Worm (Caenorhabditis elegans) whole organism, dauer: ENCODE data around the gene W01A11.7.

ENCODE experiments used
- unc-62 ChIP-seq: sonication (generic microtip); optimal IDR thresholded peaks from 2 replicates; lab custom pipeline; 2017; ENCODE audit warnings: missing biosample characterization, missing genetic modification reagents, missing genetic modification characterization

W01A11.7 gene

DNA sequence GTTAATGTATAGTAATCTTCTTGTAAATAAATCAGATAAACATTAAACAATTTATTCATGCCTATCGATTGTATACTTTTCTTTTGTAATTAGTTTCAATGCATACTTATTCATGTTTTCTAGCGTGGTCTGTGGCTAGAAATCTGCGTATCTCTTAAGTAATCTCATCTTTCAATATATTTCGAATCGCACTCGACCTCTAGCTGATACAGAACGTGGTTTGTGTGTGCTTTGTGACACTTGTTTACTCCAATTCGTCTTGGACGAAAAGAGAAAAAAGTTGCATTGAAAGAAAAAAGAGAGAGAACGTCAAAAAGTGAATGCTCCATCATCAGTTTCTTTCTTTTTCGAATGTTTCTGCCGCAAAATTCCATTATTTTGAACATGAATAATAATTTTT, 6.7 kb downstream of the W01A11.7 start:
- no peak for TF ChIP-seq unc-62 (GFP tag; lab: Kevin White, UChicago)

DNA sequence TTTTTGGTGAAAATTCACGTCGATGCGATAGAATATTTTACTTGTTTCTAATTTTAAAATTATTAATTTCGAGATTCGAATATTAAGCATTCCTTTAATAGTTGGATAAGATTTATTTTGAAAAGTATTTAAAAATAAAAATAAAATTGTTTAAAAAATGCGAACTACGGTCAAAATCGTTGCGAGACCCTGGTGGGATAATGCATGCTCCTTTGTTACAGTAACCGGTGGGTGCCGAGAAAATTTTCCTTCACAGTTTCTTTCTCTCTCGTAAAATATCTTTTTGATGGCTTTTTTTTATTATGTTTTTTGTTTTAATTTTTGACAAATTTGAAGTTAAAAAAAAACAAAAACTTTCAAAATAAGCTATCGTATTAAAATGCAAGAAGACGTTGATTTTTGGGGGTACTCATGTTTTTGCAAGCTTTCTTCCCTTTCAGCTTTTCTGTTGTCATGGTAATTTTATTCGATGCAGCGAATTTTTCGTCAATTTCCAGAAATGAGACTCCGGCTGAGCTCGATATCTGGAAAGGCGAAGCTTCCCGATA, 8.5 kb downstream of the W01A11.7 start, which contains the start of gene dgtr-1:
dgtr-1 (plus strand) TSS at position 498 of the 548 bp plus-strand sequence.
- TF ChIP-seq unc-62 (GFP tag; lab: Kevin White, UChicago): no peak

DNA sequence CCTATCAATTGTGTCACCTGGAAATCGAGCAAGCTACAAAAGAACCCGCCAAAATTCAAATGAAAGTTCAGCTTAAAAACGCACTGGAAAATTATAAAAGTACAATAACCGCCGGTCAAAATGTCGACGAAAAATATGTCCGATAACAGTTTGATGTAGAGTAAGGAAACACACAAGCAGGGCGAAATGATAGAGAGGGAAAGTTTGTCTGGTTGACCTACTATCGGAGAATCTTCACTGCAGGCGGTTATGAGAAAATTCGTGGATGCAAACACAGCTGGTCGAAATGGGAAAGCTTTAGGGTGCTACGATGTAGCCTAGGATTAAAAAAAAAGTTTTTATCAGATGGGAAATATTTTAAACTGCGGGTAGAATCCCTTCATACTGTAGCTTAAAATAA, 9.8 kb downstream of the W01A11.7 start:
- TF ChIP-seq unc-62 (GFP tag; lab: Kevin White, UChicago): no peak

DNA sequence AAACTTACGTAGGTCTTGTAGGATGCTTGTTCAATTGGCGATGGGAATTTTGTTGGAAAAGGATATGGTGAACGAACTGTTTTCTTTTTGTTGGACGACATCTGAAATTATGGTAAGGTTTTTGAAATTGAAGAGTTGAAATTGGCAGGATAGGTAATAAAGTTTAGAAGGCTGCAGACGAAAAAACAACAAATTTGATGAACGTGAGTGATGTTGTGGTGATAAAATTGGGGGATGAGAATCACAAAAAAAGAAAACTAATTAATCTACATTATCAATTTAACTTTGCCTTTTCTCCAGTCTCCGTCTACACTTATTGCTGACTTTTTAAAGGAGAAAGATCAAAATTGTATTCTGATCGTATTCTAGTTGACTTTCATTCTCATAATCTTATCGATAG, 11.4 kb downstream of the W01A11.7 start, which contains the start of gene cpt-6:
cpt-6 (minus strand) TSS at position 101 of the 400 bp plus-strand sequence.
- TF ChIP-seq unc-62 (GFP tag; lab: Kevin White, UChicago): no peak

DNA sequence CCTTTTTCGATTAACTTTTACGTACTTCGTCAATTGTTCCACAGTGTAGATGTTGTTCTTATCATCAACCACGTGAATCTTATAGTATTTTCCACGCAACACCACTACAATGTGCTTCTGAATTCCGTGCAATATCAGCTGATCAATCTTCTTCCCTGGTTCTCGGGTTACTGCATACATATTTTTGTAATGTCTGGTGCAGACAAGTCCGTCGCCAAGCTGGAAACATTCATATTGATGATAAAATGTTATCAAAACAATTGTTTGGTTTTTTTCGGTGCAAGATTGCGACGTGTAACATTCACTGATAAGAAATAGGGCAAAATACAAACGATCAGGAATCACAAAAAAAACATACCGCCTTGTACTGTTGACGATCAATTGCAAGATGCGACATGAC, 12.7 kb downstream of the W01A11.7 start:
- TF ChIP-seq unc-62 (GFP tag; lab: Kevin White, UChicago): no peak

DNA sequence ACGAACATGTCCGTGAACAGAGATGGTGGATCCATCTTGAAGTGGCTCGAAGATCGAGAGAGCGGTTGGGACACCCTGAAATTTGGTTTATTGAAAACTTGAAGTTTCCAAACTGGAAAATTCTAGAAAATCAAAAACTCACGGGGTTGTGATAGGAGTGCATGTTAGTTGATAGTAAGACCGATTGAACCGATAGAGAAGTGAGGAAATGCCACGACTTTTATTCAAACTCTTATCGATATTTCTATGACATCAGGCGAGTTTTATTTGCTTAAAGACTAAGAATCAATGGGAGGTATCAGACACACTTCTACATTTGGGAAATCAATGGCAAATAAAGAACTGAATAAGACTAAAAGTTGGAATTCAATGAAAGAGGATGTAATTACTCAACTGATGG, 16.3 kb downstream of the W01A11.7 start, which contains the start of gene lec-10:
lec-10 (minus strand) TSS at position 272 of the 400 bp plus-strand sequence.
- TF ChIP-seq unc-62 (GFP tag; lab: Kevin White, UChicago): no peak

DNA sequence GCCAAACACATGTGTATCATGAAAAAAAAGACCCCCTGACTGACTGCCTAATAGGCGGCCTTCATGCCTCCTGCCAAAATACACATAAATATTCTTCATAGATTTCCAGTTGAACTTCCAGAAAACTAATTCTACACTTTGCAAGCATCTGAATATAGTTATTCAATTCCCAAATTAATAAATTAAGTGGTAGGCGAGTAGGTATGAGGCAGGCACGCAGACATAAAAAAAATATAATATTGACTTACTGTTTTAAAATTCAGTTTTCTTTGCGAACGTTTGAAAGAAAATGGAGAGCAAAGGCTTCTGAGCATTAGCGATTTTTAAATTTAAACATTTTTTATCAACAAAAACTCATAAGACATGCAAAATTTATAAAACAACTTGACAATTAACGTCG, 17.3 kb downstream of the W01A11.7 start:
- no peak for TF ChIP-seq unc-62 (GFP tag; lab: Kevin White, UChicago)

DNA sequence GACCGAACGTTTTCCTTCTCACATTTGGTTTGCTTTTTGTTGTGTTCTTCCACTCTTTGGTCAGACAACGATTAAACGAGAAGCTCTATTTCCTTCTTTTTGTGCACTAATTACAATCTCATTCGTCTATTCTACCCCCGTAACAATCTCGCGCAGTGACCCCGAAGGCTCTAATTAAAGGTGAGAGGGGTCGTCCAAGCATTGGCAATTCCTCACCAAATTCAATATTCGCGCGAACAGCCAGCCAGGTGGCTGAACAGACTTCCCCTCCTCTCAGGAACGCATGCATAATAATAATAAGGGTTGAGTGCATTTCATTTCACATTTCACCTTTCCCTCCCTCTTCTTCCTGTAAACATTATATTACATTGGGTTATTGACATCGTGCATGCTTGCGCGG, 20.1 kb downstream of the W01A11.7 start:
- no peak for TF ChIP-seq unc-62 (GFP tag; lab: Kevin White, UChicago)

DNA sequence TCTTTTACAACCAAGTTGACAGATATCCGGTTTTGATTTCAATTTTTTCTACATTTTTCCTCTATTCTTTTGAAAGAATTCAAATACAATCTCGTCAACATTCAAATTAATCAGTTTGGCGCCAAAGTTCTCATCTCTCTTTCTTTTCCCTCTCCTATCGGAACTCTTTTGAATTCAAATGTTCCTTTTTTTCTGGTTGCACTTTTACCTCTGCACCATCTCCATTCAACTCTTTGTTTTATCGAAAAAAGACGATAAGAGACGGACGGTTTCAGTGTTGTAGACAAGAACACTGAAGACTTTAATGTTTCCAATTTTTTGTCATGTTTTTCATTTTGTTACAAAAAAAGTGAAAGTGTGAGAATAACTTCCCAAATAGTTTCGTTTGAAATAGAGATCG, 29.2 kb downstream of the W01A11.7 start:
- no peak for TF ChIP-seq unc-62 (GFP tag; lab: Kevin White, UChicago)

DNA sequence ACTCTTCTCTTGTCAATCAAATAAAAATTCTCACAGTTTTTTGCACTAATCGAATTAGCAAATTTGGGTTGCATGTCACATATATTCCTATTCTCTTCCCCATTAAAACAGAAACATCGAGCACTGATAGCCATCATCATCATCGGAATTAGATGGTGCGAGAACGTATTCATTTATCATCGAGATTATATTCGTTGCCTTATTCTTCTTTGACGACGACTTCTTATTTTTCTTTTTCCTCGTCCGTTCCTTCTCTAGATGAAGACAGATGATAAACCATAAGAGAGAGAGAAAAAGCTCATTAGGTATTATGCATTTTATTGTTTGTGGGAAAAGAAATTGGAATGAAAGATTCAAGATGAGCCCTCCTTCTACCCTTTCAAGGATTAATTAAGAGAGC, 34.0 kb downstream of the W01A11.7 start:
- no peak for TF ChIP-seq unc-62 (GFP tag; lab: Kevin White, UChicago)

DNA sequence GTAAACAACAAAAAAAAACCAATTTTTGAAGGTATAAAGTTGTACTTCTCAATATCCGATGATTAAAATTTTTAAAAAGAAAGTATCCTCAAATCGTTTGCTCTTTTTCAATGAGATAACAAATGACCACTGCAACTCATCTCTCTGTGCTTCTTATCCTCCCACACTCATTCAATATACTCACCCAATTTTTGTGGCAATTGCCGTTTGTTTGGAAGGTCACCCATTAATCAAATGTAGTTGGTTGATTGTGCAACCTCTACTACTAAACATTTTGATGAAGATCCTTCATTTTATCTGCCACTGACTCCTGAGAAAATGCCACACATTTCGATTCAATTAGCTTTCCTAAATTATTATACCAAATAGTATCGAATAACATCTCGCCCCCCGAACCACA, 37.5 kb downstream of the W01A11.7 start:
- TF ChIP-seq unc-62 (GFP tag; lab: Kevin White, UChicago): no peak

DNA sequence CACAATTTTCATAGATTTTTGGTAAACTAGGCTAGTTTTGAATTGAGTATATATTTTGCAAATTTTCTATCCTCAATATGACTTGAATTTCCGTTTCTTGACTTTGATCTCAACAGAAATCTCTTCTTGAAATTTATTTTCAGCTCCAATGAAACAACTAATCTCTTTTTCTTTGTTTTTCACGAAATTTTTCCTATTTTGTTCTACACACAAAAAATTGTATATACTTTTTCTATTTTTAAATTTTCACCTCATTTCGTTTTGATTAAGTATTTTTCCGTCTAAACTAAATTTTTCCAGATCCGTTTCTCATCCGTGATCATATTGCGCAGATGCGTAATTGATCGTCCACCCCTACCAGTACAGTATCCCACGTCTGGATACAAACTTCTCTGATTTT, 40.4 kb downstream of the W01A11.7 start, which contains the start of gene unc-83:
unc-83 (plus strand) TSS at position 301 of the 400 bp plus-strand sequence.
- TF ChIP-seq unc-62 (GFP tag; lab: Kevin White, UChicago): no peak

DNA sequence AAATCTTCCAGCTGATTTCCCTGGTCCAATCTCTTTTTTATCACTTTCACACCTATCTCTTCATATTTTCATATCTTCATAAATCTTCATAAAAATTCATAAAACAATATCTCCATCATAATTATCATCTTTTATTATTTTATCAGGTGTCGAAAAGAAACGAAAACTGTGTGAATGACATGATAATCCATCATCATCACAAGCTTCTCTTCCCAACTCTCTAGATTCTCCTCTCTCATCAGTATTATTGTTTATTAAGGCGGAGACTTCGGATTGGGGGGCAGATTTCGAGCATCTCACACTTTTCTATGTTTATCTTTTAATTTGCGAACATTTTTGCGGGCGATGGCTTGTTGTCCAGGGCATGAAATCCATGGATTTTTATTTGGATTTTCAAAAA, 41.0 kb downstream of the W01A11.7 start:
- TF ChIP-seq unc-62 (GFP tag; lab: Kevin White, UChicago): no peak

DNA sequence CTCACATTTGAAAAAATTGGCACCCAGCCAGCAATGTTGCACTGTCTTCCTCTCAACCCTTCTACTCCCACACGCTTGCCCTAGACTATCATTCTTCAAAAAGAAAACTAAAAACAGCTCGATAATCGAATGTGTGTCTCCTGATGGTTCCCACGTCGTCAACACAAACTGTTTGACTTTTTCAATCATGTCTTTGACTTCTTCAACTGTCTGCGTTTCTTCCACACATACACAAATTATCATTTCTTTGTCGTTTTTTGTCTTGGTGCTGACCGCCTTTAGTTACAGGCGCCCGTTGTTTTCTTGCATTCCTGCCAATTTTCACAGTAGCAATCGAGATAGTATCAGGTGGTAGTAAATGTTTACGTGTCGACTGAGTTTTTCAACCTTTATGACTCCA, 42.6 kb downstream of the W01A11.7 start:
- TF ChIP-seq unc-62 (GFP tag; lab: Kevin White, UChicago): no peak

DNA sequence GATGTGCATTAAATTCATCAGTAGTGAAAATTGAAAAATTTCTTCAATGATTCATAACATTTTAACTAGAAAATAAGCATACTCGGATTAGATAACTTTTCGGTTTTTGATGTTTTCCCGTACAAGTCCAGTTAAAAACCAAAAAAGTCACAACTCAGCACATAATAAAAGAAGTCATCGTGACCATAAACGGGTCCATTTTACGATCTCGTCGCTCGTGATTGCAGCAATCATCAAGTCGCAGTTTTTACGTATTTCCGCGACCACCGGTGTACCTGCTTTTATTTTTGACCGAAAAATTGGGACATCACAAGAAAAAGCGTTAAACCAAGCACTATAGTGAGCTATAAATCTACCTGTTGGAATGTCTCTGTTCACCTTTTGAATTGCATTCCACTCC, 43.9 kb downstream of the W01A11.7 start:
- TF ChIP-seq unc-62 (GFP tag; lab: Kevin White, UChicago): no peak

DNA sequence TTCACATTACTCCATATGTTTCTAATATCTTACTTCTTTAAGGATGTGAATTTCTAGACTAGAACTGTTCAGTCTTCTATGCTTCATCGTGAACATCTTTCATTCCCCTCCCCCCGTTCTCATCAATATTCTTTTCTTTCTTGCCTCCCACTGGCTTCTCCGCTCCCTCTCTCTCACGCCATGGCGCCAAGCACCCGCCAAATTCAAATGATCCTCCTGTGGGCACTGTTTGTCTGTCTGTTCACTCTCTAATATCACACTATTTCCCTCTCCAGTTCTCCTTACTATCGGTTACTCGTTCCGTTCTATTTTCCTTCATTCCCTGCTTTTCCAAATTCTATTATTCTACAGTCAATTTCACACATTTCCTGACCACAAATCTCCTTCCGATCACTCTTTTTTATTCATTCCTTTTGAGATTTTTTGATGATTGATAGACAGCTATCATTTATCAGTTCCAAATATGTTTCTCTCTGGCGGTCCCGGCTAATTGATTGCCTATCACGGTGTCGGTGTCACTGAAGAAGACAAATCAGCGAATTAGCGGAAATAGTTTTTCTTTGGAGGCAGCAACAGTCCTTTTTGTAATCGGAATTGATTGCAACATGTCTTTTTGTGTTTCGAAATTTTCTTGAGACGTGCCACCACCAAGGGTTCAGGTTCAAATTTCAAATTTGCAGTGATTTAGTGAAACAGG, 46.7 kb downstream of the W01A11.7 start:
- no peak for TF ChIP-seq unc-62 (GFP tag; lab: Kevin White, UChicago)

DNA sequence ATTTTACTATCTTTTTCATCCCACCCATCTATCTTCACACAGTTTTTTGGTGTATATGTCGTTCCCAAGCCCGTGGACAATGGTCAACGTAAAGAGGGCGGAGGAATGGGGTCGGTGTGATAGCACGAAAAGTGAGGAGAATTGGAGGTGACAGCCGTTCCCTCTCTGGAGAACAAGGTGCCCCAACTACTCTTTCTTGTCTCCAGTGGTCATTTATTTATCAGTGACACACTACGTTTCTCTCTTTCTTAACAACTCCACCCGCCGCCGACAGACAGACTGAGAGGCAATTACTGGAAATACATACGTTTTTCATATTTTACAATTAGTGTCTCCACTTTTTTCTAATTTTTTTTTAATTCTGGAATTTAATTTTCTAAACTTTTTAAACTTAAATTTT, 48.3 kb downstream of the W01A11.7 start:
- no peak for TF ChIP-seq unc-62 (GFP tag; lab: Kevin White, UChicago)
